Worm (Caenorhabditis elegans) whole organism, L3 larva: ENCODE measurements around the gene shk-1.
A peak's percentile ranks its signal among the peaks of the same experiment; 100 is the strongest.

ENCODE experiments used
- ama-1 ChIP-seq: fragments of 150-350 bp; optimal IDR thresholded peaks from 2 replicates; lab custom pipeline; 2018
- ceh-16 ChIP-seq: sonication (generic microtip); optimal IDR thresholded peaks from 2 replicates; lab custom pipeline; 2017; ENCODE audit warnings: missing biosample characterization, missing genetic modification characterization
- ceh-28 ChIP-seq: fragments of 150-350 bp; optimal IDR thresholded peaks from 2 replicates; lab custom pipeline; 2014; ENCODE audit warnings: missing biosample characterization, missing genetic modification reagents, missing genetic modification characterization
- ceh-9 ChIP-seq: sonication (generic microtip); optimal IDR thresholded peaks from 2 replicates; lab custom pipeline; 2018; ENCODE audit warnings: missing biosample characterization, missing genetic modification characterization
- daf-12 ChIP-seq: fragments of 150-350 bp; optimal IDR thresholded peaks from 2 replicates; lab custom pipeline; 2014; ENCODE audit warnings: missing biosample characterization, missing genetic modification reagents, missing genetic modification characterization
- egl-27 ChIP-seq: sonication (generic microtip); optimal IDR thresholded peaks from 4 replicates; lab custom pipeline; 2017; ENCODE audit warnings: missing biosample characterization, missing genetic modification reagents, missing genetic modification characterization
- egl-5 ChIP-seq: fragments of 150-350 bp; optimal IDR thresholded peaks from 2 replicates; lab custom pipeline; 2017; ENCODE audit warnings: missing biosample characterization, missing genetic modification reagents, missing genetic modification characterization, inconsistent platforms
- elt-1 ChIP-seq: fragments of 150-350 bp; optimal IDR thresholded peaks from 2 replicates; lab custom pipeline; 2014; ENCODE audit warnings: missing biosample characterization, missing genetic modification characterization
- elt-2 ChIP-seq: sonication (generic microtip); optimal IDR thresholded peaks from 2 replicates; lab custom pipeline; 2016; ENCODE audit warnings: missing genetic modification reagents, mild to moderate bottlenecking, missing genetic modification characterization, missing compliant biosample characterization
- eor-1 ChIP-seq, 2 experiments: fragments of 150-350 bp; optimal IDR thresholded peaks; 2 replicates each; lab custom pipeline; 2014 to 2018; ENCODE audit warnings: missing biosample characterization in 2 of 2, missing genetic modification characterization in 2 of 2
- fkh-10 ChIP-seq: sonication (generic microtip); optimal IDR thresholded peaks from 2 replicates; lab custom pipeline; 2017; ENCODE audit warnings: missing biosample characterization, missing genetic modification reagents, missing genetic modification characterization
- hmg-11 ChIP-seq: sonication (generic microtip); optimal IDR thresholded peaks from 2 replicates; lab custom pipeline; 2016; ENCODE audit warnings: missing genetic modification characterization, missing compliant biosample characterization
- lin-15B ChIP-seq: fragments of 150-350 bp; optimal IDR thresholded peaks from 2 replicates; lab custom pipeline; 2014; ENCODE audit warnings: missing biosample characterization, missing genetic modification characterization
- lin-39 ChIP-seq: fragments of 150-350 bp; optimal IDR thresholded peaks from 2 replicates; lab custom pipeline; 2018; ENCODE audit warnings: missing biosample characterization, missing genetic modification reagents, missing genetic modification characterization
- lsy-12 ChIP-seq: sonication (generic microtip); optimal IDR thresholded peaks from 2 replicates; lab custom pipeline; 2016; ENCODE audit warnings: mild to moderate bottlenecking, missing genetic modification characterization, missing compliant biosample characterization
- mdl-1 ChIP-seq: fragments of 150-350 bp; optimal IDR thresholded peaks from 2 replicates; lab custom pipeline; 2014; ENCODE audit warnings: missing biosample characterization, missing genetic modification characterization
- nfya-1 ChIP-seq: sonication (generic microtip); optimal IDR thresholded peaks from 2 replicates; lab custom pipeline; 2017; ENCODE audit warnings: missing genetic modification characterization, mild to moderate bottlenecking, missing compliant biosample characterization, antibody characterized with exemption, moderate library complexity; ENCODE audit not compliant: insufficient read depth
- nhr-23 ChIP-seq: fragments of 150-350 bp; optimal IDR thresholded peaks from 2 replicates; lab custom pipeline; 2014; ENCODE audit warnings: missing biosample characterization, missing genetic modification reagents, missing genetic modification characterization
- nhr-237 ChIP-seq: fragments of 150-350 bp; optimal IDR thresholded peaks from 2 replicates; lab custom pipeline; 2014; ENCODE audit warnings: missing biosample characterization, missing genetic modification characterization
- nhr-25 ChIP-seq: sonication (generic microtip); optimal IDR thresholded peaks from 2 replicates; lab custom pipeline; 2017; ENCODE audit warnings: missing biosample characterization, missing genetic modification characterization
- nhr-43 ChIP-seq: sonication (generic microtip); optimal IDR thresholded peaks from 2 replicates; lab custom pipeline; 2016; ENCODE audit warnings: mild to moderate bottlenecking, missing genetic modification characterization, missing compliant biosample characterization; ENCODE audit not compliant: poor library complexity, severe bottlenecking
- nhr-67 ChIP-seq: fragments of 150-350 bp; optimal IDR thresholded peaks from 2 replicates; lab custom pipeline; 2014; ENCODE audit warnings: missing biosample characterization, missing genetic modification characterization
- nhr-77 ChIP-seq: fragments of 150-350 bp; optimal IDR thresholded peaks from 2 replicates; lab custom pipeline; 2014; ENCODE audit warnings: missing biosample characterization, missing genetic modification characterization
- pha-4 ChIP-seq: fragments of 150-350 bp; optimal IDR thresholded peaks from 2 replicates; lab custom pipeline; 2014; ENCODE audit warnings: missing biosample characterization, missing genetic modification reagents, missing genetic modification characterization
- pqm-1 ChIP-seq: fragments of 150-350 bp; optimal IDR thresholded peaks from 2 replicates; lab custom pipeline; 2017; ENCODE audit warnings: missing biosample characterization, missing genetic modification characterization, inconsistent platforms
- skn-1 ChIP-seq: fragments of 150-350 bp; optimal IDR thresholded peaks from 2 replicates; lab custom pipeline; 2014; ENCODE audit warnings: missing biosample characterization, missing genetic modification characterization
- snpc-4 ChIP-seq: fragments of 150-350 bp; optimal IDR thresholded peaks from 2 replicates; lab custom pipeline; 2014; ENCODE audit warnings: missing biosample characterization, missing genetic modification characterization
- unc-62 ChIP-seq: fragments of 150-350 bp; sonication (generic microtip); optimal IDR thresholded peaks from 4 replicates; lab custom pipeline; 2014; ENCODE audit warnings: missing biosample characterization, missing genetic modification reagents, missing genetic modification characterization
- ztf-11 ChIP-seq: fragments of 150-350 bp; optimal IDR thresholded peaks from 2 replicates; lab custom pipeline; 2014; ENCODE audit warnings: missing biosample characterization, missing genetic modification characterization

Gene shk-1

DNA sequence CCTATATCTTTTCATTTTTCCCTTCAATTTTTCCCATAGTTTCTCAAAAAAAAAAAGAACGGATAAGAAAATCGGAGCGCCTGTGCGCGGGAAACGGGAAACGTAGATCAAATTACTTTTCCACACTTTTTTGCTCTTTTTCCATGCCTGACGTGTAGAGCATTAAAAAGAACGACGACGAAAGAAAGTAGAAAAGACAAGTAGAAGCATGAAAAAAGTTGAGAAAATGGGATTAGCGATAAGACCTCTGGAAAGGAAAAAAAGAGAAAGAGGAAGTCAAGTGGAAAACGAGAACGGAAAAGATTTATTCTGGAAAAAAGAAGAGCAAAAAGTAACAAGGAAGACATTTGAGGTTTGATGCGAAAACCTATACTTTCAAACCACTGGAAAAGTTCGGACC lies 29.5 kb upstream of the shk-1 start:
- TF ChIP-seq nhr-237 (tag; lab: Kevin White, UChicago) (no peak), fkh-10 (GFP tag; lab: Kevin White, UChicago) (peak; percentile 90), mdl-1 (tag; lab: Kevin White, UChicago) (no peak), skn-1 (tag; lab: Kevin White, UChicago) (no peak), egl-27 (no peak), eor-1 (tag; optimal IDR thresholded peaks at IDR 0.05; lab: Kevin White, UChicago) (no peak)

DNA sequence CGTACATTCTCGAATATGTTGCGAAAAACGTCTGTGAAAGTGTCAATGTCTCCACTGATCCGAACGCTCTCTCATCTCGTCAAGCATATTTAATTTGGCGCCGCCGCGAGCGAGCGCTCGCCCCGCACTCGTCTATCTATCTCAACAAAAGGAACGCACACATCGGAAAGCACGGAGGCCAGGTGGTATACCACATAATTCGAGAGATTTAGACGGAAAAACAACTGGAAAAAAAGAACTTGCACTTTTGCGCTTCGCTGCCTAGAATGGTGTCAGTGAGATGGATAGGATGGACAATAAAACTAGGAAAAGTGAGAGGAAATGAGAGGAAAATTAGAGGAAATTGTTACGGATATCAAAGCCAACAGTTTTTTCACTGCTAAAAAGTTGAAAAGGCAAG lies 28.8 kb upstream of the shk-1 start:
- no peak for TF ChIP-seq fkh-10 (GFP tag; lab: Kevin White, UChicago)
- TF ChIP-seq lin-15B (tag; lab: Kevin White, UChicago): peak; percentile 35
- TF ChIP-seq lsy-12: no peak
- peak; percentile 41 for TF ChIP-seq pha-4 (tag; lab: Kevin White, UChicago)
- TF ChIP-seq nhr-23 (tag; lab: Kevin White, UChicago): peak; percentile 71
- TF ChIP-seq nhr-25: peak; percentile 59
- TF ChIP-seq, all 47 proteins: peak for 4

DNA sequence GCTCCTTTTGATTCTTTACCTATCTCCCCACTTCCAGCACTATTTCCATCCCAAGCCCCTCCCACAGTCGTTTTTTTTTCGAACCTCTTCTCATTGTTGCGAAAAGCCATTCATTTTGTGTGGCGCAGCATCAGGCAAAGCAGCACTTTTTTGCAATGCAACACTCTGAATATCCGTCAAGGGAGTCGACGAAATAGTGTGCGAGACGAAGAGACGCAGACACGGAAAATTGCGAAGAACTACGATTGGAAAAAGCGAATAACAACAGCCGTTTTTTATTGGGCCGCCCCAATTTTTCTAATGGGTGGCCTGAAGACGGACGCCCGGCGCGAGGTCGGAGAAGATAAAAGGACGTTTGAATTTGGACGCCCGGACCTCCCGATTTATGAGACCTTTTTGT lies 28.2 kb upstream of the shk-1 start:
- no peak for TF ChIP-seq skn-1 (tag; lab: Kevin White, UChicago)
- no peak for TF ChIP-seq ceh-9 (tag; lab: Kevin White, UChicago)
- TF ChIP-seq lin-39: no peak
- no peak for TF ChIP-seq unc-62 (GFP tag; lab: Kevin White, UChicago)
- peak; percentile 19 for TF ChIP-seq hmg-11 (tag; lab: Kevin White, UChicago)
- TF ChIP-seq egl-5 (tag; lab: Kevin White, UChicago): peak; percentile 40
- peak; percentile 20 for TF ChIP-seq nfya-1 (tag; lab: Kevin White, UChicago)
- TF ChIP-seq nhr-77: no peak
- TF ChIP-seq ceh-16 (tag; lab: Kevin White, UChicago): no peak

DNA sequence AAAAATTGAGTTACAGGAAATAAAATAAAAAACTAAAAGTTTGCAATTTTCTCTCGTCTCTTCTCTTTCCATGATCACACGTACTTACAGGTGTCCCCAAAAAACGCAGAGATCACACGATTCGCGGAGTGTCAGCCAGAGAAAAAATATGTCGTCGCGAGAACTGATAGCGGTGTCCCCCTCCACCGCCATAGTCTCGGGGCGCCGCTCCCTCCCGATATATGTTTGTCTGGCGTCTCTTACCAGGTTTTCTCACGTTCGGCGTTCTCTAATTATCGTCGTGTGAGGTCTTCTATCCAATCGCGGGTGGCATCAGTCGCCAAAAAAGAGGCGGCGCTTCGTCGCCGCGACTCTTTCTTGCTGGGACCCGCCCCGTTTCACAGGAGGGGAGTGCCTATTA lies 26.2 kb upstream of the shk-1 start, which contains the start of gene mab-3:
mab-3 (plus strand) TSS at position 328 of the 400 bp plus-strand sequence.
- peak; percentile 43 for TF ChIP-seq elt-2 (tag; lab: Kevin White, UChicago)

DNA sequence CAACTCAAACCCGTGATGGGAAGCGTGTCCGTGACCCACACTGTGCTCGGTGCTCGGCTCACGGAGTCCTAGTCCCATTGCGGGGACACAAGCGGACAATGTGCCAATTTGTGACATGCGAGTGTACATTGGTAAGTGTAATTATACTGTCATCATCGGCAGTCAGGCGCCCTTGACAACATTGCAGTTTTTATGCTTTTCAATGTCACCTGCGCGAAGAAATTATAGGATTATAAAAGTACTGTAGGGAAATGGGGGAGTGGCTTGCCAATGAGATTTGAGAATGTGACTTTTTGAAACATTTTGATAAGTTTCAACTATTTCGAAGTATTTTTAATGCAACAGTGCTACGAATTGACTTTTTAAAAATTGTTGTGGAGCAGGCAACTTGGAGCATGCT lies 22.2 kb upstream of the shk-1 start:
- TF ChIP-seq mdl-1 (tag; lab: Kevin White, UChicago) (no peak), nfya-1 (tag; lab: Kevin White, UChicago) (peak; percentile 51), ceh-16 (tag; lab: Kevin White, UChicago) (no peak)

DNA sequence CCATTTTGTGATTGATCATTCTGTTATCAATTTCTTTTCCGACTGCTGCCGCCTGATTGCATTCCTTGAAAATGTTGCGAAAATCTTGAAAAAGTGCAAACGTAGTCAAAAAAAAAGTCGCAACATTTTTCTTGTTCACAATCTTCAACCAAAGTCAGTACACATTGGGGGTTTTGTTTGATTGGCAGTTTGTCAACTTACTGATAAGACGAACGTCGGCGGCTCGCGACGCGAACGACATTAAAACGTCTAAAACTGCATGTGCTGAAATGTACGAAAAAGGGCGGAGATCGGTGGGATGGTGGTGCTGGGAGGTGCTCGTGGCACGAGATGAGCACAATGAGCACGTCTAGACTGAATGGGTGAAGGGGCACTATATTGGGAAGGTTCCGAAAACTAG lies 19.2 kb upstream of the shk-1 start:
- no peak for TF ChIP-seq daf-12 (tag; lab: Kevin White, UChicago)
- no peak for TF ChIP-seq ceh-16 (tag; lab: Kevin White, UChicago)
- TF ChIP-seq pha-4 (tag; lab: Kevin White, UChicago): peak; percentile 29
- TF ChIP-seq nhr-23 (tag; lab: Kevin White, UChicago): no peak
- no peak for TF ChIP-seq nhr-43 (tag; lab: Kevin White, UChicago)
- TF ChIP-seq hmg-11 (tag; lab: Kevin White, UChicago): no peak
- peak; percentile 96 for TF ChIP-seq elt-2 (tag; lab: Kevin White, UChicago)
- TF ChIP-seq ztf-11 (tag; lab: Kevin White, UChicago): no peak
- no peak for TF ChIP-seq lin-15B (tag; lab: Kevin White, UChicago)
- peak; percentile 28 for TF ChIP-seq nfya-1 (tag; lab: Kevin White, UChicago)
- TF ChIP-seq nhr-67 (tag; lab: Kevin White, UChicago): no peak
- TF ChIP-seq fkh-10 (GFP tag; lab: Kevin White, UChicago): no peak
- TF ChIP-seq ceh-28 (tag; lab: Kevin White, UChicago): peak; percentile 15
- TF ChIP-seq nhr-77: no peak
- TF ChIP-seq ama-1 (lab: Kevin White, UChicago): peak; percentile 25
- TF ChIP-seq lsy-12: no peak
- TF ChIP-seq unc-62 (GFP tag; lab: Kevin White, UChicago): no peak
- peak; percentile 16 for TF ChIP-seq snpc-4 (tag; lab: Kevin White, UChicago)
- TF ChIP-seq elt-1 (tag; lab: Kevin White, UChicago): no peak
- TF ChIP-seq pqm-1 (tag; lab: Kevin White, UChicago): peak; percentile 81
- TF ChIP-seq nhr-25: no peak
